Fruit fly (Drosophila melanogaster) whole organism, adult: ENCODE measurements around the gene Scgdelta.
A peak's percentile ranks its signal among the peaks of the same experiment; 100 is the strongest.

Source experiments
- CG11617 ChIP-seq: fragments of 200-800 bp; sonication (Bioruptor generic); optimal IDR thresholded peaks from 2 replicates; lab custom pipeline; 2017; ENCODE audit warnings: mild to moderate bottlenecking, missing biosample characterization, missing genetic modification reagents, missing genetic modification characterization
- CG12768 ChIP-seq: fragments of 200-800 bp; sonication (Bioruptor generic); optimal IDR thresholded peaks from 2 replicates; lab custom pipeline; 2017; ENCODE audit warnings: missing biosample characterization, missing genetic modification characterization, mild to moderate bottlenecking, moderate library complexity, missing genetic modification reagents
- CG14711 ChIP-seq: fragments of 200-800 bp; sonication (Bioruptor generic); optimal IDR thresholded peaks from 2 replicates; lab custom pipeline; 2018; ENCODE audit warnings: missing biosample characterization, mild to moderate bottlenecking, missing genetic modification characterization, moderate library complexity
- CG1620 ChIP-seq: fragments of 200-800 bp; sonication (Bioruptor generic); optimal IDR thresholded peaks from 2 replicates; lab custom pipeline; 2016; ENCODE audit warnings: missing biosample characterization, missing genetic modification characterization
- CG33017 ChIP-seq: fragments of 200-800 bp; sonication (Bioruptor generic); optimal IDR thresholded peaks from 2 replicates; lab custom pipeline; 2018; ENCODE audit warnings: missing biosample characterization, mild to moderate bottlenecking, missing genetic modification characterization, moderate library complexity
- CG5204 ChIP-seq: fragments of 200-800 bp; sonication (Bioruptor generic); optimal IDR thresholded peaks from 2 replicates; lab custom pipeline; 2016; ENCODE audit warnings: missing biosample characterization, missing genetic modification characterization
- CG7045 ChIP-seq: fragments of 200-800 bp; sonication (Bioruptor generic); optimal IDR thresholded peaks from 2 replicates; lab custom pipeline; 2017; ENCODE audit warnings: missing biosample characterization, mild to moderate bottlenecking, missing genetic modification characterization
- CG7101 ChIP-seq: fragments of 200-800 bp; sonication (Bioruptor generic); optimal IDR thresholded peaks from 2 replicates; lab custom pipeline; 2018; ENCODE audit warnings: missing biosample characterization, mild to moderate bottlenecking, missing genetic modification characterization, moderate library complexity
- Clk ChIP-seq: fragments of 200-800 bp; sonication (Bioruptor generic); optimal IDR thresholded peaks from 2 replicates; lab custom pipeline; 2017; ENCODE audit warnings: missing biosample characterization, missing genetic modification characterization
- Crg-1 ChIP-seq: fragments of 200-800 bp; sonication (Bioruptor generic); optimal IDR thresholded peaks from 2 replicates; lab custom pipeline; 2016; ENCODE audit warnings: missing biosample characterization, missing genetic modification characterization
- Hr96 ChIP-seq: fragments of 200-800 bp; sonication (Bioruptor generic); optimal IDR thresholded peaks from 2 replicates; lab custom pipeline; 2016; ENCODE audit warnings: missing biosample characterization, missing genetic modification characterization
- Mnt ChIP-seq: fragments of 200-800 bp; sonication (Bioruptor generic); optimal IDR thresholded peaks from 2 replicates; lab custom pipeline; 2016; ENCODE audit warnings: missing biosample characterization, mild to moderate bottlenecking, missing genetic modification characterization
- bab1 ChIP-seq: fragments of 200-800 bp; sonication (Bioruptor generic); optimal IDR thresholded peaks from 3 replicates; lab custom pipeline; 2019; ENCODE audit warnings: missing biosample characterization, mild to moderate bottlenecking, missing genetic modification characterization, moderate library complexity
- cic ChIP-seq: fragments of 200-800 bp; sonication (Bioruptor generic); optimal IDR thresholded peaks from 2 replicates; lab custom pipeline; 2017; ENCODE audit warnings: missing biosample characterization, mild to moderate bottlenecking, missing genetic modification characterization, moderate library complexity
- cnc ChIP-seq, 2 experiments: fragments of >200 bp; optimal IDR thresholded peaks; 2 replicates each; lab custom pipeline; 2017
- kay ChIP-seq: fragments of 200-800 bp; sonication (Bioruptor generic); peaks from one replicate; lab custom pipeline; 2016; ENCODE audit warnings: missing biosample characterization, missing genetic modification characterization, borderline replicate concordance
- ovo ChIP-seq: fragments of 200-800 bp; sonication (Bioruptor generic); optimal IDR thresholded peaks from 2 replicates; lab custom pipeline; 2016; ENCODE audit warnings: missing biosample characterization, missing genetic modification characterization
- pad ChIP-seq: fragments of 200-800 bp; sonication (Bioruptor generic); optimal IDR thresholded peaks from 3 replicates; lab custom pipeline; 2017; ENCODE audit warnings: missing biosample characterization, missing genetic modification characterization, mild to moderate bottlenecking, moderate library complexity, missing genetic modification reagents
- tj ChIP-seq: fragments of 200-800 bp; sonication (Bioruptor generic); optimal IDR thresholded peaks from 3 replicates; lab custom pipeline; 2017; ENCODE audit warnings: missing biosample characterization, mild to moderate bottlenecking, missing genetic modification characterization, moderate library complexity
- toe ChIP-seq: fragments of 200-800 bp; sonication (Bioruptor generic); optimal IDR thresholded peaks from 2 replicates; lab custom pipeline; 2016; ENCODE audit warnings: missing biosample characterization, missing genetic modification characterization

Scgdelta gene

dm6 chrX:1735083-1735482, 18.8 kb downstream of the Scgdelta start:
- TF ChIP-seq tj (no peak), CG33017 (tag; lab: Kevin White, UChicago) (no peak), CG7101 (tag; lab: Kevin White, UChicago) (no peak), pad (GFP tag; lab: Kevin White, UChicago) (no peak), CG11617 (no peak), CG12768 (GFP tag; lab: Kevin White, UChicago) (no peak), cnc (optimal IDR thresholded peaks at IDR 0.05; lab: Kevin White, UChicago) (no peak), ovo (GFP tag; lab: Kevin White, UChicago) (no peak), Mnt (no peak), Hr96 (GFP tag; lab: Kevin White, UChicago) (no peak), CG5204 (GFP tag; lab: Kevin White, UChicago) (no peak)

- TF ChIP-seq CG11617 (no peak), cnc (optimal IDR thresholded peaks at IDR 0.05; lab: Kevin White, UChicago) (no peak), CG12768 (GFP tag; lab: Kevin White, UChicago) (no peak), CG7045 (GFP tag; lab: Kevin White, UChicago) (no peak), pad (GFP tag; lab: Kevin White, UChicago) (no peak), tj (no peak), CG14711 (tag; lab: Kevin White, UChicago) (no peak), Crg-1 (no peak), CG1620 (GFP tag; lab: Kevin White, UChicago) (no peak), toe (no peak), CG33017 (tag; lab: Kevin White, UChicago) (no peak), kay (GFP tag; lab: Kevin White, UChicago) (no peak), ovo (GFP tag; lab: Kevin White, UChicago) (no peak), Hr96 (GFP tag; lab: Kevin White, UChicago) (no peak), Mnt (no peak), CG7101 (tag; lab: Kevin White, UChicago) (no peak), cic (GFP tag; lab: Kevin White, UChicago) (no peak), bab1 (GFP tag; lab: Kevin White, UChicago) (no peak)
Measured at dm6 chrX:1714874-1715273, 39.0 kb downstream of the Scgdelta start.

- TF ChIP-seq ovo (GFP tag; lab: Kevin White, UChicago) (no peak), CG12768 (GFP tag; lab: Kevin White, UChicago) (no peak), CG7045 (GFP tag; lab: Kevin White, UChicago) (no peak), CG5204 (GFP tag; lab: Kevin White, UChicago) (no peak), tj (no peak), toe (no peak), CG11617 (no peak), Crg-1 (no peak), Clk (GFP tag; lab: Kevin White, UChicago) (no peak)
Measured at dm6 chrX:1710082-1710481, 43.8 kb downstream of the Scgdelta start, which contains the start of gene CG3795. Gene CG3795, minus strand, starts transcription at chrX:1710182.

- no peak for TF ChIP-seq CG7045 (GFP tag; lab: Kevin White, UChicago)
- TF ChIP-seq Crg-1 = no peak
- TF ChIP-seq Mnt = no peak
- TF ChIP-seq CG5204 (GFP tag; lab: Kevin White, UChicago) = no peak
- TF ChIP-seq CG7101 (tag; lab: Kevin White, UChicago) = no peak
Measured at dm6 chrX:1705929-1706328, 47.9 kb downstream of the Scgdelta start.

dm6 chrX:1695529-1696410, 58.1 kb downstream of the Scgdelta start, which contains the start of gene a6:
Gene a6, minus strand, starts transcription at chrX:1695889.
- TF ChIP-seq CG11617 (no peak), pad (GFP tag; lab: Kevin White, UChicago) (no peak), tj (no peak), bab1 (GFP tag; lab: Kevin White, UChicago) (peak; percentile 63)

DNA sequence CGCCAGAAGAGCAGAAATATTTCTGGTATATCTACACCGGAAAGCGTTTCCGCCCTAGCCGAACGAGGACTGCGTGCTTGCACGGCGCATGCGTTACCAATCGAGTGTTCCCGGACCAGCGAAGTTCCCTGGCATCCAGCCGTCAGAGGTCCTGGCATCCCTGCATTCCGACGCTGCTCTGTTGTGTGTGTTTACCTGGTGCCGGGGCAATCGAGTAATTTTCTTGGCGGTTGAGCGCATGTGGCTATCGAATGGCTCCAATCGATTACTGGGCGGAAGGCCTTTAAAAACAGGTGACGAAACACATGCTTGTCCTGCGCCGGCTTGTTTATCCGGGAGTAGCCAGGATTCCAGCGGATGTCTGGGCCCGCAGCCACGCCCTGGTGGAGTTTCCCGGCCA, 61.3 kb downstream of the Scgdelta start, which contains the start of gene CG32809:
CG32809 (minus strand) TSS at position 216 of the 400 bp plus-strand sequence.
- TF ChIP-seq cnc (optimal IDR thresholded peaks at IDR 0.05; lab: Kevin White, UChicago) (no peak), Mnt (peak; percentile 33)

- TF ChIP-seq CG1620 (GFP tag; lab: Kevin White, UChicago) (no peak), Mnt (no peak), CG33017 (tag; lab: Kevin White, UChicago) (no peak)
Measured at dm6 chrX:1691475-1691874, 62.4 kb downstream of the Scgdelta start.

dm6 chrX:1686305-1686704, 67.6 kb downstream of the Scgdelta start, which contains the start of gene b6:
Gene b6, plus strand, starts transcription at chrX:1686624.
- TF ChIP-seq CG5204 (GFP tag; lab: Kevin White, UChicago) (no peak), Hr96 (GFP tag; lab: Kevin White, UChicago) (no peak), CG33017 (tag; lab: Kevin White, UChicago) (no peak), ovo (GFP tag; lab: Kevin White, UChicago) (no peak), CG11617 (no peak), CG7045 (GFP tag; lab: Kevin White, UChicago) (no peak), bab1 (GFP tag; lab: Kevin White, UChicago) (no peak), pad (GFP tag; lab: Kevin White, UChicago) (no peak), CG7101 (tag; lab: Kevin White, UChicago) (no peak), cnc (optimal IDR thresholded peaks at IDR 0.05; lab: Kevin White, UChicago) (no peak), toe (no peak), CG12768 (GFP tag; lab: Kevin White, UChicago) (no peak), CG1620 (GFP tag; lab: Kevin White, UChicago) (no peak), tj (no peak), CG14711 (tag; lab: Kevin White, UChicago) (no peak), Clk (GFP tag; lab: Kevin White, UChicago) (no peak), cic (GFP tag; lab: Kevin White, UChicago) (no peak), kay (GFP tag; lab: Kevin White, UChicago) (no peak), Crg-1 (no peak)
